Worm (Caenorhabditis elegans) whole organism, L4 larva: ENCODE results near the gene pqn-22.

Experiments
- D1046.2 ChIP-seq: fragments of 200-800 bp; sonication (Bioruptor generic); IDR thresholded peaks from 2 replicates; pipeline ENCODE4 v1.3.6; 2022; ENCODE audit warnings: missing genetic modification characterization, missing compliant biosample characterization
- F26F4.8 ChIP-seq: fragments of 200-800 bp; sonication (Bioruptor generic); conservative IDR thresholded peaks from 2 replicates; pipeline ENCODE4 v1.3.6; 2022; ENCODE audit warnings: missing genetic modification characterization, missing compliant biosample characterization
- F37D6.2 ChIP-seq: sonication (generic microtip); optimal IDR thresholded peaks from 2 replicates; lab custom pipeline; 2016; ENCODE audit warnings: mild to moderate bottlenecking, missing genetic modification characterization, missing compliant biosample characterization
- F44E2.7 ChIP-seq: fragments of 200-800 bp; sonication (Bioruptor generic); IDR thresholded peaks from 2 replicates; pipeline ENCODE4 v2.1.2; 2022; ENCODE audit warnings: missing genetic modification characterization, missing compliant biosample characterization
- F49E8.2 ChIP-seq: sonication (generic microtip); optimal IDR thresholded peaks from 2 replicates; lab custom pipeline; 2016; ENCODE audit warnings: missing compliant biosample characterization, mild to moderate bottlenecking, missing genetic modification characterization, borderline replicate concordance
- T26A8.4 ChIP-seq: fragments of 200-800 bp; sonication (Bioruptor generic); IDR thresholded peaks from 2 replicates; pipeline ENCODE4 v1.3.6; 2022; ENCODE audit warnings: missing genetic modification characterization, missing compliant biosample characterization
- Y48G9A.11 ChIP-seq: fragments of 200-800 bp; sonication (Bioruptor generic); IDR thresholded peaks from 2 replicates; pipeline ENCODE4 v1.3.6; 2022; ENCODE audit warnings: missing genetic modification reagents, missing genetic modification characterization, missing compliant biosample characterization
- aha-1 ChIP-seq: fragments of 150-350 bp; peaks from one replicate; lab custom pipeline; 2014; ENCODE audit warnings: missing biosample characterization, missing genetic modification characterization
- ama-1 ChIP-seq: fragments of 150-350 bp; optimal IDR thresholded peaks from 2 replicates; lab custom pipeline; 2014; ENCODE audit warnings: inconsistent platforms, mixed read lengths
- arid-1 ChIP-seq: fragments of 200-800 bp; sonication (Bioruptor generic); conservative IDR thresholded peaks from 2 replicates; pipeline ENCODE4 v1.3.6; 2022; ENCODE audit warnings: missing genetic modification reagents, missing genetic modification characterization, missing compliant biosample characterization
- attf-4 ChIP-seq: sonication (generic microtip); optimal IDR thresholded peaks from 3 replicates; lab custom pipeline; 2017; ENCODE audit warnings: missing biosample characterization, missing genetic modification characterization
- ceh-28 ChIP-seq: fragments of 150-350 bp; optimal IDR thresholded peaks from 2 replicates; lab custom pipeline; 2014; ENCODE audit warnings: missing biosample characterization, missing genetic modification reagents, missing genetic modification characterization
- ctbp-1 ChIP-seq: fragments of 200-800 bp; sonication (Bioruptor generic); IDR thresholded peaks from 2 replicates; pipeline ENCODE4 v1.3.6; 2022; ENCODE audit warnings: missing genetic modification reagents, missing genetic modification characterization, missing compliant biosample characterization
- daf-12 ChIP-seq: fragments of 150-350 bp; optimal IDR thresholded peaks from 2 replicates; lab custom pipeline; 2014; ENCODE audit warnings: missing biosample characterization, missing genetic modification reagents, missing genetic modification characterization
- daf-16 ChIP-seq, 3 experiments: sonication (generic microtip); optimal IDR thresholded peaks; 2 replicates each; lab custom pipeline; 2016 to 2017; ENCODE audit warnings: missing genetic modification characterization in 3 of 3, missing genetic modification reagents in 3 of 3, mild to moderate bottlenecking in 2 of 3, missing compliant biosample characterization in 2 of 3, missing biosample characterization in 1 of 3, moderate library complexity in 1 of 3
- dmd-6 ChIP-seq: fragments of 200-800 bp; sonication (Bioruptor generic); IDR thresholded peaks from 2 replicates; pipeline ENCODE4 v1.3.6; 2022; ENCODE audit warnings: missing genetic modification reagents, missing genetic modification characterization, missing compliant biosample characterization
- dmd-8 ChIP-seq: fragments of 200-800 bp; sonication (Bioruptor generic); IDR thresholded peaks from 2 replicates; pipeline ENCODE4 v1.3.6; 2022; ENCODE audit warnings: missing genetic modification characterization, missing compliant biosample characterization
- duxl-1 ChIP-seq: sonication (generic microtip); optimal IDR thresholded peaks from 2 replicates; lab custom pipeline; 2016; ENCODE audit warnings: mild to moderate bottlenecking, missing genetic modification characterization, moderate library complexity, missing compliant biosample characterization; ENCODE audit not compliant: poor library complexity
- dve-1 ChIP-seq: sonication (generic microtip); optimal IDR thresholded peaks from 2 replicates; lab custom pipeline; 2017; ENCODE audit warnings: antibody characterized with exemption, mild to moderate bottlenecking, missing genetic modification characterization, missing compliant biosample characterization; ENCODE audit not compliant: insufficient read depth
- fkh-10 ChIP-seq: fragments of 150-350 bp; optimal IDR thresholded peaks from 2 replicates; lab custom pipeline; 2014; ENCODE audit warnings: missing biosample characterization, missing genetic modification reagents, missing genetic modification characterization
- hlh-11 ChIP-seq: fragments of 200-800 bp; sonication (Bioruptor generic); optimal IDR thresholded peaks from 2 replicates; lab custom pipeline; 2018; ENCODE audit warnings: mild to moderate bottlenecking, missing genetic modification characterization, missing compliant biosample characterization
- hmg-1.1 ChIP-seq: fragments of 200-800 bp; sonication (Bioruptor generic); IDR thresholded peaks from 2 replicates; pipeline ENCODE4 v1.3.6; 2022; ENCODE audit warnings: missing genetic modification reagents, missing genetic modification characterization, missing compliant biosample characterization
- lin-15B ChIP-seq: fragments of 150-350 bp; sonication (generic microtip); optimal IDR thresholded peaks from 3 replicates; lab custom pipeline; 2014; ENCODE audit warnings: missing biosample characterization, missing genetic modification characterization
- lin-39 ChIP-seq: fragments of 150-350 bp; optimal IDR thresholded peaks from 2 replicates; lab custom pipeline; 2014; ENCODE audit warnings: missing biosample characterization, missing genetic modification reagents, missing genetic modification characterization
- lsy-2 ChIP-seq, 2 experiments: fragments of 150-350 bp in 1 of 2; sonication (generic microtip) in 1 of 2; optimal IDR thresholded peaks; 2 replicates each; lab custom pipeline; 2014 to 2017; ENCODE audit warnings: missing biosample characterization in 2 of 2, missing genetic modification characterization in 2 of 2
- madf-9 ChIP-seq: fragments of 200-800 bp; sonication (Bioruptor generic); conservative IDR thresholded peaks from 2 replicates; pipeline ENCODE4 v1.3.6; 2022; ENCODE audit warnings: missing genetic modification reagents, missing genetic modification characterization, missing compliant biosample characterization
- mdl-1 ChIP-seq, 2 experiments: fragments of 150-350 bp in 1 of 2; sonication (generic microtip) in 1 of 2; optimal IDR thresholded peaks; 2 replicates each; lab custom pipeline; 2014 to 2017; ENCODE audit warnings: missing biosample characterization in 2 of 2, missing genetic modification characterization in 2 of 2
- mdt-29 ChIP-seq: fragments of 200-800 bp; sonication (Bioruptor generic); IDR thresholded peaks from 2 replicates; pipeline ENCODE4 v1.3.6; 2022; ENCODE audit warnings: missing genetic modification reagents, missing genetic modification characterization, missing compliant biosample characterization
- mep-1 ChIP-seq: fragments of 150-350 bp; sonication (generic microtip); optimal IDR thresholded peaks from 3 replicates; lab custom pipeline; 2014; ENCODE audit warnings: missing biosample characterization, missing genetic modification characterization
- mes-2 ChIP-seq: sonication (generic microtip); optimal IDR thresholded peaks from 2 replicates; lab custom pipeline; 2016; ENCODE audit warnings: missing genotype, mild to moderate bottlenecking, missing genetic modification characterization, missing compliant biosample characterization; ENCODE audit not compliant: poor library complexity, severe bottlenecking
- mxl-3 ChIP-seq: fragments of 200-800 bp; sonication (Bioruptor generic); optimal IDR thresholded peaks from 2 replicates; lab custom pipeline; 2018; ENCODE audit warnings: mild to moderate bottlenecking, missing genetic modification characterization, missing compliant biosample characterization
- nhr-102 ChIP-seq: sonication (generic microtip); optimal IDR thresholded peaks from 2 replicates; lab custom pipeline; 2016; ENCODE audit warnings: mild to moderate bottlenecking, missing genetic modification characterization, moderate library complexity, missing compliant biosample characterization
- nhr-237 ChIP-seq: sonication (generic microtip); optimal IDR thresholded peaks from 2 replicates; lab custom pipeline; 2017; ENCODE audit warnings: missing biosample characterization, missing genetic modification characterization
- nhr-42 ChIP-seq: fragments of 200-800 bp; sonication (Bioruptor generic); IDR thresholded peaks from 2 replicates; pipeline ENCODE4 v1.3.6; 2022; ENCODE audit warnings: missing genetic modification characterization, missing compliant biosample characterization
- nhr-48 ChIP-seq: sonication (generic microtip); optimal IDR thresholded peaks from 2 replicates; lab custom pipeline; 2016; ENCODE audit warnings: mild to moderate bottlenecking, missing genetic modification characterization, missing compliant biosample characterization
- rbr-2 ChIP-seq: sonication (generic microtip); optimal IDR thresholded peaks from 2 replicates; lab custom pipeline; 2016; ENCODE audit warnings: missing genotype, missing genetic modification characterization, missing compliant biosample characterization
- saeg-2 ChIP-seq: fragments of 200-800 bp; sonication (Bioruptor generic); IDR thresholded peaks from 2 replicates; pipeline ENCODE4 v1.3.6; 2022; ENCODE audit warnings: missing genetic modification reagents, missing genetic modification characterization, missing compliant biosample characterization
- sdz-12 ChIP-seq: fragments of 200-800 bp; sonication (Bioruptor generic); optimal IDR thresholded peaks from 2 replicates; lab custom pipeline; 2018; ENCODE audit warnings: mild to moderate bottlenecking, missing genetic modification characterization, missing compliant biosample characterization
- set-16 ChIP-seq: fragments of 200-800 bp; sonication (Bioruptor generic); IDR thresholded peaks from 2 replicates; pipeline ENCODE4 v1.3.6; 2022; ENCODE audit warnings: missing genetic modification reagents, missing genetic modification characterization, missing compliant biosample characterization
- snpc-1.2 ChIP-seq: fragments of 200-800 bp; sonication (Bioruptor generic); IDR thresholded peaks from 2 replicates; pipeline ENCODE4 v1.3.6; 2022; ENCODE audit warnings: missing genetic modification reagents, missing genetic modification characterization, missing compliant biosample characterization
- unc-62 ChIP-seq, 3 experiments: fragments of 150-350 bp in 1 of 3; sonication (generic microtip); optimal IDR thresholded peaks in 2 of 3; peaks in 1 of 3; 1 replicate in 1 of 3; 2 replicates in 2 of 3; lab custom pipeline; 2014 to 2017; ENCODE audit warnings: missing biosample characterization in 3 of 3, missing genetic modification characterization in 3 of 3, missing genetic modification reagents in 3 of 3, missing genotype in 1 of 3
- vab-7 ChIP-seq: fragments of 200-800 bp; sonication (Bioruptor generic); IDR thresholded peaks from 2 replicates; pipeline ENCODE4 v1.3.6; 2022; ENCODE audit warnings: missing genetic modification reagents, missing genetic modification characterization, missing compliant biosample characterization
- ztf-7 ChIP-seq: fragments of 150-350 bp; optimal IDR thresholded peaks from 2 replicates; lab custom pipeline; 2014; ENCODE audit warnings: missing biosample characterization, missing genetic modification characterization

pqn-22 gene

DNA sequence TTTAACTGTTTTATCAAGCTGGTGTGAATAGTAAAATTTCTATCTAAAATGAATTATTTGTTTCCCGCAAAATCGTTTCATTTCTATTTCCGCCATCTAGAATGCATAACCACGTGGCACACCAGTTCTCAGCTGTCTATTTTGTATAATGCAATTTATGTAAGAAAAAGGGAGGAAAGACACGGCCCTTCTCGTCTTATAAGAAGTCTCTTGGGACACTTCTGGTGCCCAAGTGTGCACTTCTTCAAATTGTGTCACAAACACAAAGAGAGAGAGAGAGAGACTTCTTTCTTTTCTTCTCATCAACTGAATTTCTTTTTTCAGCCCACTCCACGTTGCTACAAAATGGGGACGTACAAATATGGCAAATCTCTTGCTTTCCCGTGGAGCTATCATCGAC, 56.2 kb downstream of the pqn-22 start:
- TF ChIP-seq mdl-1 (tag; optimal IDR thresholded peaks at IDR 0.05; lab: Kevin White, UChicago) (peak in 1 of 2 experiments; percentile 12), ceh-28 (tag; lab: Kevin White, UChicago) (no peak), ctbp-1 (GFP tag; lab: Robert Waterston, UW) (0 out of 2 replicates have a peak, but pooled peaks have one; percentile 33), mep-1 (tag; lab: Kevin White, UChicago) (peak; percentile 2)

DNA sequence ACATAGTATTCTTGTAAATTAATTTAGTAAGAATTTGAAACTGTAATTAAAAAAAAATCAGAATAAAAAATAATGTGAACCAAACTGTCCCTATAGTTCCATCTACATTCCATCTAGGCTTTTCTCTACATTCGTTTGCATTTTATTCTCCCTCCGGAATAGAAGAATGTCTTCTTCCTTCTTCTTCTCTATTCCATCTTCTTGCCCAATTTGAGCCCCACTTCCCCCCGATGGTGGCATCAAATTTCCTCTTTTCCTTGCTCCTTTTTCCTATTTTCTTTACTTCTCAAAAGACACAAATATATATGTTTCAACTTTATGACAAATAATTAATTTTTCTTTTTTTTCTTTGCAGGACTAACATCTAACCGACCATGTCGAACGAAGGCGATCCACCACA, 58.2 kb downstream of the pqn-22 start, which contains the start of gene unc-44:
TSS of gene unc-44 (plus strand) at position 356 of the 400 bp plus-strand sequence.
- TF ChIP-seq unc-62 (GFP tag; optimal IDR thresholded peaks at IDR 0.05 in 1 of 2; lab: Kevin White, UChicago) (peak in 1 of 2 experiments; percentile 65), unc-62 (tag; optimal IDR thresholded peaks at IDR 0.05; lab: Kevin White, UChicago) (no peak), Y48G9A.11 (GFP tag; lab: Robert Waterston, UW) (no peak)

DNA sequence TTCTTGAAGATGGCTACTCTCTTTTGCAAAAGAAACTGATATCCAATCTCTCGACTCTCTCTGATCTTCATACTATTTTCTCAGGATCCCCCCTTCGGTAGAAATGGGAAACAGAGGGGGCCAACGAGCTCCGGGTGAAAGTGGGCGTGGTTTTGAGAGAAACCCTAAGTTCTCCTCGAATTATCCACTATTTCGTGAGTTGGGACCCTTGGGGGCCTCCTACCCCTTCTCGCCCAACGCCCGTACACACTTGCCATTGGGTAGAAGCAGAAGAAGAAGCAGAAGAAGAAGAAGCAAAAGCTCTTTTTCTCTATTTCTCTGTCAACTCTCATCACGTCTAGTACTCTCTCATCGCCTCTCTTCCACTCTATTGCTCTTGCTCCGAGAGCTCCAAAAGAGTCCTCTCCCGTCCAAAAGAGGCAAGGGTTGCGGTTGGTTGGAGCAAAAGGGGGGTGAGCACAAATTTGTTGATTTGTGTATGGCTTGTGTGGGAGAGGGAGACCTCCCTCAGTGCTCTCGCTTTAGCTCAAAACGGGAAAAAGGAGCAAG, 59.4 kb downstream of the pqn-22 start:
- TF ChIP-seq lin-39 (tag; lab: Kevin White, UChicago) (peak; percentile 40), mdl-1 (tag; optimal IDR thresholded peaks at IDR 0.05; lab: Kevin White, UChicago) (peak in 1 of 2 experiments; percentile 24), aha-1 (tag; lab: Kevin White, UChicago) (peak; percentile 85), madf-9 (GFP tag; lab: Robert Waterston, UW) (no peak), F37D6.2 (peak; percentile 36), dve-1 (no peak), lin-15B (tag; lab: Kevin White, UChicago) (no peak), hlh-11 (tag; lab: Kevin White, UChicago) (peak; percentile 34), daf-12 (tag; lab: Kevin White, UChicago) (no peak), D1046.2 (GFP tag; lab: Robert Waterston, UW) (no peak), ztf-7 (tag; lab: Kevin White, UChicago) (no peak), mes-2 (peak; percentile 57), dmd-8 (GFP tag; lab: Robert Waterston, UW) (no peak), nhr-102 (no peak), daf-16 (GFP tag; optimal IDR thresholded peaks at IDR 0.05; lab: Kevin White, UChicago) (peak in 1 of 2 experiments; percentile 50), daf-16 (tag; optimal IDR thresholded peaks at IDR 0.05; lab: Kevin White, UChicago) (no peak), snpc-1.2 (peak; percentile 18; the same call in 1 of the 2 replicates), mxl-3 (GFP tag; lab: Kevin White, UChicago) (peak; percentile 16), nhr-42 (GFP tag; lab: Robert Waterston, UW) (no peak), nhr-48 (tag; lab: Kevin White, UChicago) (peak; percentile 18), mep-1 (tag; lab: Kevin White, UChicago) (peak; percentile 60), mdt-29 (GFP tag; lab: Robert Waterston, UW) (no peak), unc-62 (GFP tag; optimal IDR thresholded peaks at IDR 0.05 in 1 of 2; lab: Kevin White, UChicago) (peak in 1 of 2 experiments; percentile 94), unc-62 (tag; optimal IDR thresholded peaks at IDR 0.05; lab: Kevin White, UChicago) (no peak), saeg-2 (GFP tag; lab: Robert Waterston, UW) (0 out of 2 replicates have a peak, but pooled peaks have one; percentile 13), dmd-6 (GFP tag; lab: Robert Waterston, UW) (peak; percentile 6; the same call in 1 of the 2 replicates), set-16 (GFP tag; lab: Robert Waterston, UW) (peak; percentile 59), ama-1 (lab: Kevin White, UChicago) (no peak), F44E2.7 (GFP tag; lab: Robert Waterston, UW) (no peak), duxl-1 (tag; lab: Kevin White, UChicago) (no peak), ctbp-1 (GFP tag; lab: Robert Waterston, UW) (peak; percentile 26; the same call in 1 of the 2 replicates), hmg-1.1 (peak; percentile 76), arid-1 (GFP tag; lab: Robert Waterston, UW) (no peak), rbr-2 (peak; percentile 63), F26F4.8 (no peak), vab-7 (0 out of 2 replicates have a peak, but pooled peaks have one; percentile 32), nhr-237 (tag; lab: Kevin White, UChicago) (no peak), sdz-12 (no peak), fkh-10 (GFP tag; lab: Kevin White, UChicago) (peak; percentile 82), lsy-2 (tag; optimal IDR thresholded peaks at IDR 0.05; lab: Kevin White, UChicago) (peak in 1 of 2 experiments; percentile 54), F49E8.2 (tag; lab: Kevin White, UChicago) (no peak), T26A8.4 (GFP tag; lab: Robert Waterston, UW) (0 out of 2 replicates have a peak, but pooled peaks have one; percentile 16), attf-4 (tag; lab: Kevin White, UChicago) (no peak)
